Worm (Caenorhabditis elegans) whole organism, mixed stage, embryonic: ENCODE results near the gene Y17G7B.20.

Experiments used
- ces-1 ChIP-seq: fragments of 150-350 bp; optimal IDR thresholded peaks from 2 replicates; lab custom pipeline; 2014; ENCODE audit warnings: missing biosample characterization, missing genetic modification reagents, missing genetic modification characterization
- elt-3 ChIP-seq: fragments of 150-350 bp; optimal IDR thresholded peaks from 2 replicates; lab custom pipeline; 2014; ENCODE audit warnings: missing biosample characterization, missing genetic modification characterization
- ham-2 ChIP-seq: fragments of 200-800 bp; sonication (Bioruptor generic); optimal IDR thresholded peaks from 2 replicates; lab custom pipeline; 2018; ENCODE audit warnings: mild to moderate bottlenecking, missing genetic modification characterization, missing compliant biosample characterization
- lin-13 ChIP-seq: fragments of 150-350 bp; optimal IDR thresholded peaks from 2 replicates; lab custom pipeline; 2014; ENCODE audit warnings: missing biosample characterization, missing genetic modification characterization
- lsy-2 ChIP-seq: fragments of 150-350 bp; optimal IDR thresholded peaks from 2 replicates; lab custom pipeline; 2014; ENCODE audit warnings: missing biosample characterization, missing genetic modification characterization
- mab-5 ChIP-seq: fragments of 150-350 bp; optimal IDR thresholded peaks from 2 replicates; lab custom pipeline; 2014; ENCODE audit warnings: missing biosample characterization, missing genetic modification characterization
- mep-1 ChIP-seq: fragments of 150-350 bp; optimal IDR thresholded peaks from 2 replicates; lab custom pipeline; 2017; ENCODE audit warnings: missing biosample characterization, missing genetic modification reagents, missing genetic modification characterization, inconsistent platforms
- nhr-237 ChIP-seq: fragments of 150-350 bp; optimal IDR thresholded peaks from 2 replicates; lab custom pipeline; 2014; ENCODE audit warnings: missing biosample characterization, missing genetic modification characterization
- nhr-28 ChIP-seq: fragments of 150-350 bp; optimal IDR thresholded peaks from 2 replicates; lab custom pipeline; 2014; ENCODE audit warnings: missing biosample characterization, missing genetic modification characterization
- pha-4 ChIP-seq: fragments of 150-350 bp; optimal IDR thresholded peaks from 2 replicates; lab custom pipeline; 2018; ENCODE audit warnings: missing biosample characterization, missing genetic modification reagents, missing genetic modification characterization
- sptf-1 ChIP-seq: sonication (generic microtip); optimal IDR thresholded peaks from 2 replicates; lab custom pipeline; 2017; ENCODE audit warnings: mild to moderate bottlenecking, missing genetic modification characterization, moderate library complexity, missing compliant biosample characterization
- unc-120 ChIP-seq: sonication (generic microtip); optimal IDR thresholded peaks from 2 replicates; lab custom pipeline; 2017; ENCODE audit warnings: missing genetic modification characterization, missing compliant biosample characterization; ENCODE audit not compliant: poor library complexity, severe bottlenecking
- unc-62 ChIP-seq: fragments of 150-350 bp; optimal IDR thresholded peaks from 2 replicates; lab custom pipeline; 2014; ENCODE audit warnings: missing biosample characterization, missing genetic modification reagents, missing genetic modification characterization
- ztf-11 ChIP-seq: fragments of 150-350 bp; optimal IDR thresholded peaks from 2 replicates; lab custom pipeline; 2014; ENCODE audit warnings: missing biosample characterization, missing genetic modification characterization

ce11 chrII:11928752-11929151, 50.9 kb downstream of the Y17G7B.20 start:
- no peak for TF ChIP-seq nhr-237 (tag; lab: Kevin White, UChicago)
- TF ChIP-seq pha-4 (tag; lab: Kevin White, UChicago), result no peak
- TF ChIP-seq elt-3 (tag; lab: Kevin White, UChicago), result no peak
- TF ChIP-seq mab-5 (tag; lab: Kevin White, UChicago), result no peak
- TF ChIP-seq mep-1 (tag; lab: Kevin White, UChicago), result no peak
- TF ChIP-seq nhr-28 (tag; lab: Kevin White, UChicago), result no peak
- no peak for TF ChIP-seq lsy-2 (tag; lab: Kevin White, UChicago)
- TF ChIP-seq ces-1 (GFP tag; lab: Kevin White, UChicago), result no peak
- TF ChIP-seq ztf-11 (tag; lab: Kevin White, UChicago), result no peak
- no peak for TF ChIP-seq unc-62 (GFP tag; lab: Kevin White, UChicago)
- TF ChIP-seq lin-13 (tag; lab: Kevin White, UChicago), result no peak
- no peak for TF ChIP-seq sptf-1 (tag; lab: Kevin White, UChicago)
- no peak for TF ChIP-seq unc-120
- TF ChIP-seq ham-2 (GFP tag; lab: Kevin White, UChicago), result no peak
